Fruit fly (Drosophila melanogaster): ENCODE data around the gene GC.

DNA sequence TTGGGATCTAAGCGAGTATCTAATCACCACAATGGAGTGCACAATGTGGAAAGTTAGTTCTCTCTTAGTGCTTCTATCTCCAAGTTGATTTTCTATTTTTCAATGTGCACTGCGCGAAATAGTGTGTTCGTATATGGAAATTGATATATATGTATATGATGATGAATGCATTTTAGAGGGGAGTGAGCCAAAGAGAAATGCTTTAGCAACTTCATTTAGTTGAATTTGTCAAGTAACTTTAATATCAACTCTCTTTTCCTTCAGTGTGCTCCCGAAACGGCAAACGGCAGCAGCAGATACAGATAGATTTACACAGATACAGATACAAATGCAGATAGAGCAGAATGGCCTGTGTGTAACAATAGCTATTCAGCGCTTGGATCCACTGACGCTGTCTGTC is 45.1 kb downstream of the GC start:
- TF ChIP-seq Sin3A (optimal IDR thresholded peaks at IDR 0.05): no peak
- no peak for TF ChIP-seq insv (optimal IDR thresholded peaks at IDR 0.05)
- TF ChIP-seq ttk (optimal IDR thresholded peaks at IDR 0.05): no peak
- no peak for TF ChIP-seq Myc (optimal IDR thresholded peaks at IDR 0.05)
- no peak for TF ChIP-seq psq (optimal IDR thresholded peaks at IDR 0.05)

Measured in Kc167 (cell line).